Worm (Caenorhabditis elegans) whole organism, mixed stage, embryonic: Measurements from ENCODE around the gene Y57G11C.1142.

Experiments
- elt-1 ChIP-seq: sonication (generic microtip); optimal IDR thresholded peaks from 2 replicates; lab custom pipeline; 2017; ENCODE audit warnings: missing genetic modification characterization, mild to moderate bottlenecking, missing compliant biosample characterization, antibody characterized with exemption, moderate library complexity, borderline replicate concordance; ENCODE audit not compliant: insufficient read depth
- nhr-2 ChIP-seq: fragments of 150-350 bp; optimal IDR thresholded peaks from 2 replicates; lab custom pipeline; 2014; ENCODE audit warnings: missing biosample characterization, missing genetic modification characterization
- nhr-237 ChIP-seq: fragments of 150-350 bp; optimal IDR thresholded peaks from 2 replicates; lab custom pipeline; 2014; ENCODE audit warnings: missing biosample characterization, missing genetic modification characterization
- snpc-4 ChIP-seq: fragments of 150-350 bp; optimal IDR thresholded peaks from 2 replicates; lab custom pipeline; 2014; ENCODE audit warnings: missing biosample characterization, missing genetic modification characterization
- tbx-8 ChIP-seq: fragments of 200-800 bp; sonication (Bioruptor generic); optimal IDR thresholded peaks from 2 replicates; lab custom pipeline; 2018; ENCODE audit warnings: mild to moderate bottlenecking, missing genetic modification characterization, moderate library complexity, missing compliant biosample characterization
- unc-62 ChIP-seq: fragments of 150-350 bp; optimal IDR thresholded peaks from 2 replicates; lab custom pipeline; 2014; ENCODE audit warnings: missing biosample characterization, missing genetic modification reagents, missing genetic modification characterization

DNA sequence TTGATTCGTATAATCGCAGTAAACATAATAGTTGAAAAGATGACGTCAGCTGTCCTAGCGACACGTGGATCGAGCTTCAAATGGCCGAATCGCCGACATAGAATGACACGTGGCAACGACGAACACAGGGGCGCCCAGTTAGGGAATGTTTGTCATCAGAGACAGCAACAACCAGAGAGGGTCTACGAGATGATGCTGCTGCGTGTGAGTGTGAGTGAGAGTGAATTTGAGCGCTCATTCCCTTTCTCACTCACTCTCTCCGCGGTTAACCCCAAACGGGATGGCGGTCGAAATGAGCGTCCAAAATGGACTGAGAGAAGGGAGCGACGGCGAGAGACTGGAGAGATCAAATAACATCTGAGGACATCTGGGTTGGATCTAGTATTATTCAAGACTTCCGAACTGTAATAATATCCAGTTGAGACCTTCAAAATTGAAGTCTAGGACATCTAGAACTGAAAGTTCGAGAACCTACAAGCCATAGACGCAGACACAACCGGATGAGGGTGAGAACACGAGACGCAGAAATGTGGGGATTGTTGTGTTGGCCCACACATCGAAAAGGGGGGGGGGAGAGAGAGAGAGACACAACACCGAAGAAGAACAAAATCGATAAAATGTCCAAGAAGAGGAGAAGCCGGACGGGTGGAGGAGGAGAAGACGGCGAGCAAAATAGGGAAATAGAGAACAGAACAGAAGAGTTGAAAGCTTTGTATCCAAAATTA, 8.4 kb upstream of the Y57G11C.1142 start:
- TF ChIP-seq nhr-237 (tag; lab: Kevin White, UChicago) (peak; percentile 1), tbx-8 (GFP tag; lab: Kevin White, UChicago) (no peak), nhr-2 (no peak), unc-62 (GFP tag; lab: Kevin White, UChicago) (no peak), snpc-4 (no peak), elt-1 (tag; lab: Kevin White, UChicago) (no peak)
